Worm (Caenorhabditis elegans) whole organism, L4/young adult: Measurements from ENCODE around the gene srxa-4.

Experiments used
- W03F9.2 ChIP-seq: fragments of 150-350 bp; optimal IDR thresholded peaks from 2 replicates; lab custom pipeline; 2014; ENCODE audit warnings: missing biosample characterization, missing genetic modification characterization
- dao-5 ChIP-seq: sonication (generic microtip); optimal IDR thresholded peaks from 2 replicates; lab custom pipeline; 2016; ENCODE audit warnings: missing genotype, missing genetic modification characterization, moderate library complexity, missing compliant biosample characterization
- him-1 ChIP-seq: sonication (generic microtip); optimal IDR thresholded peaks from 2 replicates; lab custom pipeline; 2016; ENCODE audit warnings: missing genotype, missing genetic modification reagents, missing genetic modification characterization, missing compliant biosample characterization

- TF ChIP-seq him-1 (tag; lab: Kevin White, UChicago) (no peak), dao-5 (no peak), W03F9.2 (tag; lab: Kevin White, UChicago) (no peak)
These were observed 4.4 kb upstream of the srxa-4 start, which contains the start of gene F18E3.13 for ce11 chrV:7415780-7416428.
